Fruit fly (Drosophila melanogaster) whole organism, embryonic: ENCODE results near the gene Ogdh.

Experiments used
- Atf-2 ChIP-seq: fragments of 200-800 bp; sonication (Bioruptor generic); optimal IDR thresholded peaks from 2 replicates; lab custom pipeline; 2016; ENCODE audit warnings: missing biosample characterization, missing genetic modification characterization
- Atf3 ChIP-seq: fragments of 200-800 bp; sonication (Bioruptor generic); optimal IDR thresholded peaks from 3 replicates; lab custom pipeline; 2016; ENCODE audit warnings: missing biosample characterization, missing genetic modification characterization
- CG10431 ChIP-seq: fragments of 200-800 bp; sonication (Bioruptor generic); optimal IDR thresholded peaks from 3 replicates; lab custom pipeline; 2018; ENCODE audit warnings: missing biosample characterization, mild to moderate bottlenecking, missing genetic modification characterization
- CG11456 ChIP-seq: fragments of 200-800 bp; sonication (Bioruptor generic); IDR thresholded peaks from 3 replicates; pipeline ENCODE4 v1.3.6; 2022; ENCODE audit warnings: missing biosample characterization, missing genetic modification characterization
- CG12071 ChIP-seq: fragments of 200-800 bp; sonication (Bioruptor generic); optimal IDR thresholded peaks from 3 replicates; lab custom pipeline; 2018; ENCODE audit warnings: missing biosample characterization, mild to moderate bottlenecking, missing genetic modification characterization
- CG12659 ChIP-seq: fragments of 200-800 bp; sonication (Bioruptor generic); optimal IDR thresholded peaks from 3 replicates; lab custom pipeline; 2017; ENCODE audit warnings: mild to moderate bottlenecking, missing biosample characterization, missing genetic modification reagents, missing genetic modification characterization
- CG15479 ChIP-seq: fragments of 200-800 bp; sonication (Bioruptor generic); optimal IDR thresholded peaks from 3 replicates; lab custom pipeline; 2019; ENCODE audit warnings: missing biosample characterization, mild to moderate bottlenecking, missing genetic modification characterization, moderate library complexity
- CG16813 ChIP-seq: fragments of 200-800 bp; sonication (Bioruptor generic); IDR thresholded peaks from 3 replicates; pipeline ENCODE4 v1.3.6; 2022; ENCODE audit warnings: missing biosample characterization, missing genetic modification characterization; ENCODE audit not compliant: partially characterized antibody
- CG17385 ChIP-seq: fragments of 200-800 bp; sonication (Bioruptor generic); optimal IDR thresholded peaks from 3 replicates; lab custom pipeline; 2018; ENCODE audit warnings: missing biosample characterization, mild to moderate bottlenecking, missing genetic modification characterization
- CG1792 ChIP-seq: fragments of 200-800 bp; sonication (Bioruptor generic); optimal IDR thresholded peaks from 2 replicates; lab custom pipeline; 2016; ENCODE audit warnings: missing biosample characterization, missing genetic modification characterization
- CG18011 ChIP-seq: fragments of 200-800 bp; sonication (Bioruptor generic); optimal IDR thresholded peaks from 2 replicates; lab custom pipeline; 2017; ENCODE audit warnings: missing biosample characterization, missing genetic modification characterization, mild to moderate bottlenecking, moderate library complexity, missing genotype
- CG18476 ChIP-seq: fragments of 200-800 bp; sonication (Bioruptor generic); optimal IDR thresholded peaks from 2 replicates; lab custom pipeline; 2016; ENCODE audit warnings: missing biosample characterization, mild to moderate bottlenecking, missing genetic modification characterization
- CG2889 ChIP-seq: fragments of 200-800 bp; sonication (Bioruptor generic); IDR thresholded peaks from 3 replicates; pipeline ENCODE4 v1.3.6; 2022; ENCODE audit warnings: missing biosample characterization, missing genetic modification characterization
- CG30403 ChIP-seq: fragments of 200-800 bp; sonication (Bioruptor generic); optimal IDR thresholded peaks from 3 replicates; lab custom pipeline; 2016; ENCODE audit warnings: missing biosample characterization, missing genetic modification characterization
- CG32532 ChIP-seq: fragments of 200-800 bp; sonication (Bioruptor generic); IDR thresholded peaks from 2 replicates; pipeline ENCODE4 v1.3.6; 2022; ENCODE audit warnings: missing biosample characterization, missing genetic modification characterization
- CG3281 ChIP-seq: fragments of 200-800 bp; sonication (Bioruptor generic); optimal IDR thresholded peaks from 3 replicates; lab custom pipeline; 2017; ENCODE audit warnings: missing biosample characterization, mild to moderate bottlenecking, missing genetic modification characterization
- CG34376 ChIP-seq: fragments of 200-800 bp; sonication (Bioruptor generic); optimal IDR thresholded peaks from 2 replicates; lab custom pipeline; 2018; ENCODE audit warnings: missing biosample characterization, mild to moderate bottlenecking, missing genetic modification characterization
- CG3995 ChIP-seq: fragments of 200-800 bp; sonication (Bioruptor generic); optimal IDR thresholded peaks from 3 replicates; lab custom pipeline; 2016; ENCODE audit warnings: missing biosample characterization, missing genetic modification characterization
- CG4707 ChIP-seq: fragments of 200-800 bp; sonication (Bioruptor generic); optimal IDR thresholded peaks from 2 replicates; lab custom pipeline; 2018; ENCODE audit warnings: missing biosample characterization, mild to moderate bottlenecking, missing genetic modification characterization, moderate library complexity
- CG6175 ChIP-seq: fragments of 200-800 bp; sonication (Bioruptor generic); IDR thresholded peaks from 3 replicates; pipeline ENCODE4 v1.3.6; 2022; ENCODE audit warnings: missing biosample characterization, missing genetic modification characterization
- CG6689 ChIP-seq: fragments of 200-800 bp; sonication (Bioruptor generic); IDR thresholded peaks from 2 replicates; pipeline ENCODE4 v1.3.6; 2022; ENCODE audit warnings: missing biosample characterization, missing genetic modification characterization
- CG7963 ChIP-seq: fragments of 200-800 bp; sonication (Bioruptor generic); IDR thresholded peaks from 3 replicates; pipeline ENCODE4 v1.3.6; 2022; ENCODE audit warnings: missing biosample characterization, missing genetic modification characterization; ENCODE audit not compliant: partially characterized antibody
- CG8281 ChIP-seq: fragments of 200-800 bp; sonication (Bioruptor generic); optimal IDR thresholded peaks from 2 replicates; lab custom pipeline; 2018; ENCODE audit warnings: missing biosample characterization, mild to moderate bottlenecking, missing genetic modification characterization, moderate library complexity
- CG9727 ChIP-seq: fragments of 200-800 bp; sonication (Bioruptor generic); optimal IDR thresholded peaks from 3 replicates; lab custom pipeline; 2017; ENCODE audit warnings: missing biosample characterization, mild to moderate bottlenecking, missing genetic modification characterization
- CHES-1-like ChIP-seq: fragments of 200-800 bp; sonication (Bioruptor generic); optimal IDR thresholded peaks from 2 replicates; lab custom pipeline; 2016; ENCODE audit warnings: missing biosample characterization, missing genetic modification characterization
- E2f1 ChIP-seq: fragments of 200-800 bp; sonication (Bioruptor generic); IDR thresholded peaks from 2 replicates; pipeline ENCODE4 v1.3.6; 2022; ENCODE audit warnings: missing biosample characterization, missing genetic modification characterization
- Fer3 ChIP-seq: fragments of 200-800 bp; sonication (Bioruptor generic); optimal IDR thresholded peaks from 2 replicates; lab custom pipeline; 2018; ENCODE audit warnings: missing biosample characterization, mild to moderate bottlenecking, missing genetic modification characterization, moderate library complexity
- H2.0 ChIP-seq: fragments of 200-800 bp; sonication (Bioruptor generic); IDR thresholded peaks from 2 replicates; pipeline ENCODE4 v1.3.6; 2022; ENCODE audit warnings: missing biosample characterization, missing genetic modification characterization
- HLH54F ChIP-seq: fragments of 200-800 bp; sonication (Bioruptor generic); optimal IDR thresholded peaks from 3 replicates; lab custom pipeline; 2016; ENCODE audit warnings: missing biosample characterization, missing genetic modification characterization
- Stat92E ChIP-seq, 3 experiments: fragments of >200 bp in 2 of 3; fragments of 200-800 bp in 1 of 3; sonication (Bioruptor generic) in 1 of 3; optimal IDR thresholded peaks; 2 replicates each; lab custom pipeline; 2017 to 2019; ENCODE audit warnings: missing biosample characterization in 3 of 3, missing genetic modification characterization in 3 of 3, mild to moderate bottlenecking in 1 of 3, moderate library complexity in 1 of 3
- Vsx1 ChIP-seq: fragments of 200-800 bp; sonication (Bioruptor generic); optimal IDR thresholded peaks from 2 replicates; lab custom pipeline; 2017; ENCODE audit warnings: missing biosample characterization, mild to moderate bottlenecking, missing genetic modification characterization, missing genetic modification reagents
- bab2 ChIP-seq: fragments of 200-800 bp; sonication (Bioruptor generic); optimal IDR thresholded peaks from 2 replicates; lab custom pipeline; 2016; ENCODE audit warnings: missing biosample characterization, missing genetic modification characterization
- cas ChIP-seq: fragments of 200-800 bp; sonication (Bioruptor generic); IDR thresholded peaks from 2 replicates; pipeline ENCODE4 v1.3.6; 2022; ENCODE audit warnings: missing biosample characterization, missing genetic modification characterization
- dmrt11E ChIP-seq: fragments of 200-800 bp; sonication (Bioruptor generic); optimal IDR thresholded peaks from 3 replicates; lab custom pipeline; 2018; ENCODE audit warnings: missing biosample characterization, mild to moderate bottlenecking, missing genetic modification characterization, moderate library complexity
- dysf ChIP-seq: fragments of 200-800 bp; sonication (Bioruptor generic); IDR thresholded peaks from 3 replicates; pipeline ENCODE4 v1.3.6; 2022; ENCODE audit warnings: missing biosample characterization, missing genetic modification characterization
- eve ChIP-seq, 2 experiments: fragments of >200 bp; optimal IDR thresholded peaks; 2 replicates each; lab custom pipeline; 2017; ENCODE audit warnings: missing biosample characterization in 2 of 2, missing genetic modification characterization in 2 of 2
- exex ChIP-seq: fragments of 200-800 bp; sonication (Bioruptor generic); optimal IDR thresholded peaks from 4 replicates; lab custom pipeline; 2018; ENCODE audit warnings: missing biosample characterization, mild to moderate bottlenecking, missing genetic modification characterization, moderate library complexity
- gce ChIP-seq: fragments of 200-800 bp; sonication (Bioruptor generic); IDR thresholded peaks from 3 replicates; pipeline ENCODE4 v1.3.6; 2022; ENCODE audit warnings: missing biosample characterization, missing genetic modification characterization
- ken ChIP-seq: fragments of 200-800 bp; sonication (Bioruptor generic); IDR thresholded peaks from 3 replicates; pipeline ENCODE4 v1.3.6; 2022; ENCODE audit warnings: missing biosample characterization, missing genetic modification characterization
- knrl ChIP-seq: fragments of 200-800 bp; sonication (Bioruptor generic); IDR thresholded peaks from 3 replicates; pipeline ENCODE4 v1.3.6; 2022; ENCODE audit warnings: missing biosample characterization, missing genetic modification characterization; ENCODE audit not compliant: partially characterized antibody
- lmd ChIP-seq: fragments of 200-800 bp; sonication (Bioruptor generic); IDR thresholded peaks from 2 replicates; pipeline ENCODE4 v1.3.6; 2022; ENCODE audit warnings: missing biosample characterization, missing genetic modification characterization
- otp ChIP-seq: fragments of 200-800 bp; sonication (Bioruptor generic); IDR thresholded peaks from 3 replicates; pipeline ENCODE4, ENCODE4 v1.3.6; 2022; ENCODE audit warnings: missing biosample characterization, missing genetic modification characterization
- pros ChIP-seq: fragments of 200-800 bp; sonication (Bioruptor generic); optimal IDR thresholded peaks from 3 replicates; lab custom pipeline; 2019; ENCODE audit warnings: missing biosample characterization, mild to moderate bottlenecking, missing genetic modification characterization, moderate library complexity
- ranshi ChIP-seq: fragments of 200-800 bp; sonication (Bioruptor generic); IDR thresholded peaks from 2 replicates; pipeline ENCODE4 v1.3.6; 2022; ENCODE audit warnings: missing biosample characterization, missing genetic modification characterization
- row ChIP-seq: fragments of 200-800 bp; sonication (Bioruptor generic); IDR thresholded peaks from 3 replicates; pipeline ENCODE4 v1.3.6; 2022; ENCODE audit warnings: missing biosample characterization, missing genetic modification characterization
- sens ChIP-seq: fragments of 200-800 bp; sonication (Bioruptor generic); peaks from one replicate; lab custom pipeline; 2016; ENCODE audit warnings: missing biosample characterization, missing genetic modification characterization
- seq ChIP-seq: fragments of 200-800 bp; sonication (Bioruptor generic); IDR thresholded peaks from 2 replicates; pipeline ENCODE4 v1.3.6; 2022; ENCODE audit warnings: missing biosample characterization, missing genetic modification characterization
- so ChIP-seq: fragments of 200-800 bp; sonication (Bioruptor generic); IDR thresholded peaks from 3 replicates; pipeline ENCODE4 v1.3.6; 2022; ENCODE audit warnings: missing biosample characterization, missing genetic modification characterization
- tup ChIP-seq: fragments of 200-800 bp; sonication (Bioruptor generic); optimal IDR thresholded peaks from 2 replicates; lab custom pipeline; 2016; ENCODE audit warnings: missing biosample characterization, mild to moderate bottlenecking, missing genetic modification characterization, moderate library complexity
- unpg ChIP-seq: fragments of 200-800 bp; sonication (Bioruptor generic); optimal IDR thresholded peaks from 3 replicates; lab custom pipeline; 2018; ENCODE audit warnings: missing biosample characterization, mild to moderate bottlenecking, missing genetic modification characterization, moderate library complexity

Ogdh gene

DNA sequence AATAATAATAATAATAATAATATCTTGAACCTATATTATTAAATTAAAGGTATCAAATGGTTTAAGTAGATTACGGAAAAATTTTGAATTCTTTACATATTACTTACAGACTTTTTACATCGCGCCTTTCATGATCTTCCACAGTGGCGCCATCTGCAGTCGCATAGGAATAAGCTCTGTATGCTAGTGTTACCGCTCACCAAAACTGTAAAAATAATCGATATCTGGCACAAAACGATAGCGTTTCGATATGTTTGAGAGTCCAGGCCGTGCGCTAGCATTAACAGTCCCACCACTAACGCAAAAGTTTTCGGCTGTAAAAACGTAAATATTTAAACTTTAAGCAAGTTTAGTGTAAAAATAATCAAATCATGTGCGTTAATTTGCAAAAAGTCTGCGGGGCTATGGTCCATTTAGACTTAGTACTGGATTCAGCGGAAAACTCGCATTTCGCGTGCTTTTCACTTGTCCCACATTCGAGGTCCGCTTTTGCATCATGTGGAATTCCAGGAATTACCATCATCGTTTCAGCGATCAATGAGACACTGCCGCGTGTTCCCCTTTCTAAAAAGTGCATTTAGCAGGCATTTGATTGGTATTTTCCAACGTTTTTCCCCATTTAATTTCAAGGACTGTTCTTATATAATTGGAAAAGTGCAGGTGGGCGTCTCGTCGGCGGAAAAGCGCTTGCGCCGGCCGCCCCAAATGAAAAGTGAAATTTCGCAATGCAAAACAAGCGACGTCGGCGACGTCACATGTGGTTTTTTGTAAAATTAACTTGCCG, 789 bp downstream of the Ogdh start (continued):
- TF ChIP-seq CG11456 (GFP tag; lab: Robert Waterston, UW) (peak; percentile 46; the same call in 2 of the 3 replicates), eve (GFP tag; optimal IDR thresholded peaks at IDR 0.05; lab: Kevin White, UChicago) (peak in 1 of 2 experiments; percentile 53), CHES-1-like (peak; percentile 16), pros (GFP tag; lab: Kevin White, UChicago) (no peak), ken (GFP tag; lab: Robert Waterston, UW) (no peak), CG18476 (GFP tag; lab: Kevin White, UChicago) (no peak), E2f1 (GFP tag; lab: Robert Waterston, UW) (peak; percentile 21; the same call in 1 of the 2 replicates), CG18011 (GFP tag; lab: Kevin White, UChicago) (no peak), unpg (peak; percentile 19), Stat92E (GFP tag; optimal IDR thresholded peaks at IDR 0.05; lab: Kevin White, UChicago) (peak in 2 of 3 experiments; percentile 85 to 92), lmd (GFP tag; lab: Robert Waterston, UW) (no peak), so (GFP tag; lab: Robert Waterston, UW) (no peak), row (GFP tag; lab: Robert Waterston, UW) (no peak; the same call in 2 of the 3 replicates), CG2889 (GFP tag; lab: Robert Waterston, UW) (no peak), dysf (no peak), CG7963 (peak; percentile 75), CG4707 (GFP tag; lab: Kevin White, UChicago) (no peak), CG15479 (GFP tag; lab: Kevin White, UChicago) (no peak), HLH54F (GFP tag; lab: Kevin White, UChicago) (no peak), dmrt11E (no peak), CG9727 (GFP tag; lab: Kevin White, UChicago) (no peak), CG17385 (GFP tag; lab: Kevin White, UChicago) (no peak), H2.0 (GFP tag; lab: Robert Waterston, UW) (no peak), tup (no peak), Vsx1 (no peak), exex (tag; lab: Kevin White, UChicago) (no peak), CG3995 (GFP tag; lab: Kevin White, UChicago) (no peak), Atf3 (GFP tag; lab: Kevin White, UChicago) (no peak), CG6689 (GFP tag; lab: Robert Waterston, UW) (no peak), CG34376 (GFP tag; lab: Kevin White, UChicago) (peak; percentile 5), otp (GFP tag; lab: Robert Waterston, UW) (no peak), gce (GFP tag; lab: Robert Waterston, UW) (no peak), Fer3 (tag; lab: Kevin White, UChicago) (no peak), CG30403 (GFP tag; lab: Kevin White, UChicago) (peak; percentile 12), sens (peak; percentile 88), bab2 (GFP tag; lab: Kevin White, UChicago) (no peak), CG1792 (GFP tag; lab: Kevin White, UChicago) (no peak), CG32532 (GFP tag; lab: Robert Waterston, UW) (peak; percentile 42; the same call in 1 of the 2 replicates), CG10431 (no peak), seq (GFP tag; lab: Robert Waterston, UW) (no peak), CG12659 (GFP tag; lab: Kevin White, UChicago) (peak; percentile 81), knrl (GFP tag; lab: Robert Waterston, UW) (peak; percentile 88), CG6175 (GFP tag; lab: Robert Waterston, UW) (no peak), CG12071 (GFP tag; lab: Kevin White, UChicago) (no peak), cas (GFP tag; lab: Robert Waterston, UW) (no peak), CG8281 (tag; lab: Kevin White, UChicago) (no peak), CG16813 (GFP tag; lab: Robert Waterston, UW) (peak; percentile 88), CG3281 (GFP tag; lab: Kevin White, UChicago) (no peak), ranshi (GFP tag; lab: Robert Waterston, UW) (no peak), Atf-2 (GFP tag; lab: Kevin White, UChicago) (no peak)
